Fruit fly (Drosophila melanogaster) whole organism, pupa: Measurements from ENCODE around the gene CG16903.

Experiments used
- CG10348 ChIP-seq: fragments of 200-800 bp; sonication (Bioruptor generic); IDR thresholded peaks from 2 replicates; pipeline ENCODE4 v1.3.6; 2022; ENCODE audit warnings: missing biosample characterization, missing genetic modification characterization
- CG13204 ChIP-seq: fragments of 200-800 bp; sonication (Bioruptor generic); optimal IDR thresholded peaks from 2 replicates; lab custom pipeline; 2018; ENCODE audit warnings: missing biosample characterization, mild to moderate bottlenecking, missing genetic modification characterization, moderate library complexity
- CG14655 ChIP-seq: fragments of 200-800 bp; sonication (Bioruptor generic); optimal IDR thresholded peaks from 3 replicates; lab custom pipeline; 2017; ENCODE audit warnings: mild to moderate bottlenecking, missing biosample characterization, missing genetic modification reagents, missing genetic modification characterization
- CG15710 ChIP-seq: fragments of 200-800 bp; sonication (Bioruptor generic); optimal IDR thresholded peaks from 2 replicates; lab custom pipeline; 2018; ENCODE audit warnings: missing biosample characterization, mild to moderate bottlenecking, missing genetic modification characterization, moderate library complexity
- CG32121 ChIP-seq: fragments of 200-800 bp; sonication (Bioruptor generic); IDR thresholded peaks from 2 replicates; pipeline ENCODE4 v1.3.6; 2022; ENCODE audit warnings: missing biosample characterization, missing genetic modification characterization
- CG4496 ChIP-seq: fragments of 200-800 bp; sonication (Bioruptor generic); IDR thresholded peaks from 3 replicates; pipeline ENCODE4 v1.3.6; 2022; ENCODE audit warnings: missing biosample characterization, missing genetic modification characterization
- CG8159 ChIP-seq: fragments of 200-800 bp; sonication (Bioruptor generic); optimal IDR thresholded peaks from 3 replicates; lab custom pipeline; 2018; ENCODE audit warnings: missing biosample characterization, mild to moderate bottlenecking, missing genetic modification characterization, moderate library complexity
- EcR ChIP-seq: fragments of 200-800 bp; sonication (Bioruptor generic); optimal IDR thresholded peaks from 3 replicates; lab custom pipeline; 2019; ENCODE audit warnings: missing biosample characterization, missing genetic modification characterization, mild to moderate bottlenecking, moderate library complexity, missing genetic modification reagents
- Pif1B ChIP-seq: fragments of 200-800 bp; sonication (Bioruptor generic); optimal IDR thresholded peaks from 3 replicates; lab custom pipeline; 2016; ENCODE audit warnings: missing biosample characterization, missing genetic modification characterization
- Snoo ChIP-seq: fragments of 200-800 bp; sonication (Bioruptor generic); optimal IDR thresholded peaks from 3 replicates; lab custom pipeline; 2017; ENCODE audit warnings: missing biosample characterization, mild to moderate bottlenecking, missing genetic modification characterization, inconsistent platforms
- fd96Ca ChIP-seq: fragments of 200-800 bp; sonication (Bioruptor generic); IDR thresholded peaks from 3 replicates; pipeline ENCODE4 v1.3.6; 2022; ENCODE audit warnings: missing biosample characterization, missing genetic modification characterization
- gl ChIP-seq: fragments of 200-800 bp; sonication (Bioruptor generic); optimal IDR thresholded peaks from 2 replicates; lab custom pipeline; 2018; ENCODE audit warnings: missing biosample characterization, mild to moderate bottlenecking, missing genetic modification characterization
- rn ChIP-seq: fragments of 200-800 bp; sonication (Bioruptor generic); IDR thresholded peaks from 2 replicates; pipeline ENCODE4 v1.3.6; 2022; ENCODE audit warnings: missing biosample characterization, missing genetic modification characterization

DNA sequence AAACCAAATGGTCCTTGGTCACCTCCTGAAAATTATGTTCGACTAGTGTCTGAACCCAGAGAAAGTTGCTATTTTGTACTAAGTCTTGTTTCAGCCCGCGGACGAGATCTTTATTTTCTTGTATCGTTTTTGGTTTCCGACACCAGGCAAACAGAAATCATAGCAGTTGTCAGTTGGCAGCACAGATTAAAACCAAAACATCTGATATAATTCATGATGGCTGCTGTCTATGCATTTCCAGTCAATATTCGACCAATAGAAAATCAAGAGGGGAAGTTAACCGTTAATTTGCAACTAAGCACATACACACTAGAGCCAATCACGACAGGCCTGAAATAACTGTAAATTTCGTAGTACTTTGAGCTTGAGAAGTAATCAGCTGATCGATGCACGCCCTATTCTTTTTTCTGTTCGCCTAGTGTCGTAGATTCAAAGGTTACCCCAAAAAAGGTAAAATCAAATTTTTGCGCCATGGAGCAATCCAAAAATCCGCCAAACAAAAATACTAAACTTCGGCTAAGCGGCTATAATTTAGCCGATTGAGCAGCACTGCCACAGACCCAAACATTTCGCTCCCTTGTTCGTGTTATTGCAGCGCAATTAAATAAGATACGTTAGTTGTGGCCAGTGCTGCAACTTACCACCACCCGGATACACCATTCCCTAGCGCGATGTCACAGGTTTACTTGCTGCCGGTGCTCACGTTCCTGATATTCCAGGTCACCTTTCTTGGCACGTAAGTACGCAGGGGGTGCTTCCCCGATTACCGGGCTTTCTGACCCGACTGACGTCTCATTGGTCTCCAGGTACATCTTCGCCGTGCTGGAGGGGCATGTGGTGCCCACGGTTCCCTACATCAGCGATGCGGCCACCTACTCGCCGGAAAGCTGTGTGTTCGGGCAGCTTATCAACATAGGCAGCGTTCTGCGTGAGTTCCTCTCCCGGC lies 3.5 kb downstream of the CG16903 start, which contains the start of gene CG4025:
- no peak for TF ChIP-seq CG10348 (GFP tag; lab: Robert Waterston, UW)
- TF ChIP-seq CG15710 (tag; lab: Kevin White, UChicago): no peak
- no peak for TF ChIP-seq CG4496
- TF ChIP-seq EcR: no peak
- no peak for TF ChIP-seq Pif1B (GFP tag; lab: Kevin White, UChicago)
- no peak for TF ChIP-seq rn (GFP tag; lab: Robert Waterston, UW)
- TF ChIP-seq CG13204 (GFP tag; lab: Kevin White, UChicago): no peak
- no peak for TF ChIP-seq gl (tag; lab: Kevin White, UChicago)
- TF ChIP-seq CG32121 (GFP tag; lab: Robert Waterston, UW): no peak
- no peak for TF ChIP-seq Snoo (tag; lab: Kevin White, UChicago)
- no peak for TF ChIP-seq CG14655 (GFP tag; lab: Kevin White, UChicago)
- no peak for TF ChIP-seq fd96Ca
- TF ChIP-seq CG8159: no peak
